Fruit fly (Drosophila melanogaster): ENCODE measurements around the gene mRpL9.

DNA sequence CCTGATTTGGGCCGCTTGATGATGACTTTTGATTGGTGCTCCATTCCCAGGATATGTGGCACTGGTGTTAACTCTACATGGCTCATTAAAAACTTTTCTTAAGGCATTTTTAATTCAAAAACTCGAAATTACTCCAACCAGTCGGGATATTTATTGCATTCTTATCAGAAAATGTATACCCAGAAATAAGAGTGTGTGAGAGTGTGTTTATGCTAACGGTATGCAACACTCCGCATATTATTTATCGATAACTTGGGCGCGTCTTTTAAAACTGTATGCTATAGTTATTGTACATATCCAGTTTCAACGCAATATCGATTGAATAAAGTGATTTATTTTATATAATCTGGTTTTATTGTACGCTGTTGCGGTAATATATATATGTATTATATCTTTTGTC lies 36.9 kb downstream of the mRpL9 start, which contains the start of gene CG34404:
- TF ChIP-seq az2 (GFP tag; optimal IDR thresholded peaks at IDR 0.05): no peak
- no peak for TF ChIP-seq usp (GFP tag; optimal IDR thresholded peaks at IDR 0.05)
- no peak for TF ChIP-seq Dip3 (GFP tag; optimal IDR thresholded peaks at IDR 0.05)
- TF ChIP-seq mld (GFP tag; IDR thresholded peaks at IDR 0.05; ENCODE audit: partially characterized antibody): no peak
- TF ChIP-seq H15 (GFP tag; IDR thresholded peaks at IDR 0.05): no peak
- TF ChIP-seq CG34422 (GFP tag; IDR thresholded peaks at IDR 0.05): no peak
